Fruit fly (Drosophila melanogaster) whole organism, pupa: ENCODE data around the gene CG9932.

Experiments used
- CG10348 ChIP-seq: fragments of 200-800 bp; sonication (Bioruptor generic); IDR thresholded peaks from 2 replicates; pipeline ENCODE4 v1.3.6; 2022; ENCODE audit warnings: missing biosample characterization, missing genetic modification characterization
- CG12605 ChIP-seq: fragments of 200-800 bp; sonication (Bioruptor generic); IDR thresholded peaks from 2 replicates; pipeline ENCODE4 v1.3.6; 2022; ENCODE audit warnings: missing biosample characterization, missing genetic modification characterization
- CG13204 ChIP-seq: fragments of 200-800 bp; sonication (Bioruptor generic); optimal IDR thresholded peaks from 2 replicates; lab custom pipeline; 2018; ENCODE audit warnings: missing biosample characterization, mild to moderate bottlenecking, missing genetic modification characterization, moderate library complexity
- CG14655 ChIP-seq: fragments of 200-800 bp; sonication (Bioruptor generic); optimal IDR thresholded peaks from 3 replicates; lab custom pipeline; 2017; ENCODE audit warnings: mild to moderate bottlenecking, missing biosample characterization, missing genetic modification reagents, missing genetic modification characterization
- CG15710 ChIP-seq: fragments of 200-800 bp; sonication (Bioruptor generic); optimal IDR thresholded peaks from 2 replicates; lab custom pipeline; 2018; ENCODE audit warnings: missing biosample characterization, mild to moderate bottlenecking, missing genetic modification characterization, moderate library complexity
- CG17806 ChIP-seq: fragments of 200-800 bp; sonication (Bioruptor generic); optimal IDR thresholded peaks from 2 replicates; lab custom pipeline; 2018; ENCODE audit warnings: missing biosample characterization, mild to moderate bottlenecking, missing genetic modification characterization, moderate library complexity
- CG32121 ChIP-seq: fragments of 200-800 bp; sonication (Bioruptor generic); IDR thresholded peaks from 2 replicates; pipeline ENCODE4 v1.3.6; 2022; ENCODE audit warnings: missing biosample characterization, missing genetic modification characterization
- CG34367 ChIP-seq: fragments of 200-800 bp; sonication (Bioruptor generic); optimal IDR thresholded peaks from 2 replicates; lab custom pipeline; 2018; ENCODE audit warnings: missing biosample characterization, mild to moderate bottlenecking, missing genetic modification characterization
- CG4496 ChIP-seq: fragments of 200-800 bp; sonication (Bioruptor generic); IDR thresholded peaks from 3 replicates; pipeline ENCODE4 v1.3.6; 2022; ENCODE audit warnings: missing biosample characterization, missing genetic modification characterization
- CG8159 ChIP-seq: fragments of 200-800 bp; sonication (Bioruptor generic); optimal IDR thresholded peaks from 3 replicates; lab custom pipeline; 2018; ENCODE audit warnings: missing biosample characterization, mild to moderate bottlenecking, missing genetic modification characterization, moderate library complexity
- CG8301 ChIP-seq: fragments of 200-800 bp; sonication (Bioruptor generic); optimal IDR thresholded peaks from 2 replicates; lab custom pipeline; 2018; ENCODE audit warnings: missing biosample characterization, mild to moderate bottlenecking, missing genetic modification characterization
- CG9948 ChIP-seq: fragments of 200-800 bp; sonication (Bioruptor generic); optimal IDR thresholded peaks from 2 replicates; lab custom pipeline; 2018; ENCODE audit warnings: missing biosample characterization, mild to moderate bottlenecking, missing genetic modification characterization, moderate library complexity
- D1 ChIP-seq: fragments of 200-800 bp; sonication (Bioruptor generic); optimal IDR thresholded peaks from 2 replicates; lab custom pipeline; 2018; ENCODE audit warnings: missing biosample characterization, mild to moderate bottlenecking, missing genetic modification characterization, moderate library complexity
- EcR ChIP-seq: fragments of 200-800 bp; sonication (Bioruptor generic); optimal IDR thresholded peaks from 3 replicates; lab custom pipeline; 2019; ENCODE audit warnings: missing biosample characterization, missing genetic modification characterization, mild to moderate bottlenecking, moderate library complexity, missing genetic modification reagents
- Ets98B ChIP-seq: fragments of 200-800 bp; sonication (Bioruptor generic); IDR thresholded peaks from 2 replicates; pipeline ENCODE4 v1.3.6; 2022; ENCODE audit warnings: missing biosample characterization, missing genetic modification characterization
- Pif1A ChIP-seq: fragments of 200-800 bp; sonication (Bioruptor generic); optimal IDR thresholded peaks from 3 replicates; lab custom pipeline; 2016; ENCODE audit warnings: missing biosample characterization, missing genetic modification characterization
- Pif1B ChIP-seq: fragments of 200-800 bp; sonication (Bioruptor generic); optimal IDR thresholded peaks from 3 replicates; lab custom pipeline; 2016; ENCODE audit warnings: missing biosample characterization, missing genetic modification characterization
- Snoo ChIP-seq: fragments of 200-800 bp; sonication (Bioruptor generic); optimal IDR thresholded peaks from 3 replicates; lab custom pipeline; 2017; ENCODE audit warnings: missing biosample characterization, mild to moderate bottlenecking, missing genetic modification characterization, inconsistent platforms
- fd96Ca ChIP-seq: fragments of 200-800 bp; sonication (Bioruptor generic); IDR thresholded peaks from 3 replicates; pipeline ENCODE4 v1.3.6; 2022; ENCODE audit warnings: missing biosample characterization, missing genetic modification characterization
- gl ChIP-seq: fragments of 200-800 bp; sonication (Bioruptor generic); optimal IDR thresholded peaks from 2 replicates; lab custom pipeline; 2018; ENCODE audit warnings: missing biosample characterization, mild to moderate bottlenecking, missing genetic modification characterization
- rn ChIP-seq: fragments of 200-800 bp; sonication (Bioruptor generic); IDR thresholded peaks from 2 replicates; pipeline ENCODE4 v1.3.6; 2022; ENCODE audit warnings: missing biosample characterization, missing genetic modification characterization

The CG9932 gene

DNA sequence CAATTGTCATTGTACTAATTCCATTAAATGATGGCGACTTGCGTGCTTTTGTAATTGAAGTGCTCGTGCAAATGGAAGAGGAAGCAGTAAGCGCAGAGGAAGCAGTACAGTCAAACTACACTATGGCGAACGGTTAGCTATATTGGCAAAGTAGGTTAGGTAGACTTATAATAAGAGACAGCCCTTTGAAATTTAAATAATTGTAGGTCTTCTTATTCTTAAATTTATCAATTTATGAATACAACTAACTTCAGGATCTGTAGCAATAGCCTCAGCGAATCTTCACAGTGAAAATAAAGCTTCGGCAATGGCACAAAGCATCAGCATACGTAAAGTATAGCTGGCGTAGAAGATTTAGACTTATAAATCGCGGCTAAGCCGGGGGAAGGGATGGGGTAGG is 14.4 kb upstream of the CG9932 start:
- TF ChIP-seq fd96Ca (GFP tag; lab: Robert Waterston, UW) (peak; percentile 16; the same call in 1 of the 3 replicates), Ets98B (peak; percentile 38; the same call in 1 of the 2 replicates), CG4496 (peak; percentile 35; the same call in 1 of the 3 replicates), CG32121 (GFP tag; lab: Robert Waterston, UW) (peak; percentile 18; the same call in 1 of the 2 replicates), rn (0 out of 2 replicates have a peak, but pooled peaks have one; percentile 11), CG14655 (GFP tag; lab: Kevin White, UChicago) (no peak)

- TF ChIP-seq rn = no peak
- TF ChIP-seq CG4496 = peak; percentile 42; the same call in 1 of the 3 replicates
- TF ChIP-seq CG32121 (GFP tag; lab: Robert Waterston, UW) = 0 out of 2 replicates have a peak, but pooled peaks have one; percentile 25
- peak; percentile 22 for TF ChIP-seq CG14655 (GFP tag; lab: Kevin White, UChicago)
- TF ChIP-seq CG10348 (GFP tag; lab: Robert Waterston, UW) = no peak
- TF ChIP-seq CG34367 (tag; lab: Kevin White, UChicago) = no peak
- no peak for TF ChIP-seq gl (tag; lab: Kevin White, UChicago)
- TF ChIP-seq Ets98B = peak; percentile 25; the same call in 1 of the 2 replicates
- peak; percentile 29 for TF ChIP-seq Pif1A (GFP tag; lab: Kevin White, UChicago)
- TF ChIP-seq EcR (GFP tag; lab: Kevin White, UChicago) = no peak
- TF ChIP-seq CG12605 (GFP tag; lab: Robert Waterston, UW) = no peak
- peak; percentile 58; the same call in 1 of the 3 replicates for TF ChIP-seq fd96Ca (GFP tag; lab: Robert Waterston, UW)
- TF ChIP-seq CG13204 = no peak
Measured at dm6 chr2L:13073797-13074196, 13.9 kb upstream of the CG9932 start.

- TF ChIP-seq CG9948 (tag; lab: Kevin White, UChicago) (peak; percentile 46), CG8159 (peak; percentile 63), rn (no peak), Pif1B (peak; percentile 26), CG34367 (tag; lab: Kevin White, UChicago) (peak; percentile 26), EcR (GFP tag; lab: Kevin White, UChicago) (no peak), CG8301 (tag; lab: Kevin White, UChicago) (peak; percentile 39), CG32121 (GFP tag; lab: Robert Waterston, UW) (no peak), CG4496 (0 out of 3 replicates have a peak, but pooled peaks have one; percentile 45), CG17806 (tag; lab: Kevin White, UChicago) (peak; percentile 35), CG13204 (no peak), CG14655 (GFP tag; lab: Kevin White, UChicago) (peak; percentile 58), Snoo (tag; lab: Kevin White, UChicago) (peak; percentile 6), CG15710 (tag; lab: Kevin White, UChicago) (peak; percentile 21), Pif1A (GFP tag; lab: Kevin White, UChicago) (peak; percentile 51), gl (tag; lab: Kevin White, UChicago) (no peak)
Measured at dm6 chr2L:13072747-13073355, 12.9 kb upstream of the CG9932 start.

dm6 chr2L:13071290-13071689 is 11.3 kb upstream of the CG9932 start:
- TF ChIP-seq D1 (tag; lab: Kevin White, UChicago) (no peak), gl (tag; lab: Kevin White, UChicago) (no peak), CG17806 (tag; lab: Kevin White, UChicago) (peak; percentile 43), CG13204 (no peak), CG8159 (peak; percentile 59), Pif1A (GFP tag; lab: Kevin White, UChicago) (peak; percentile 33), CG9948 (tag; lab: Kevin White, UChicago) (peak; percentile 65), CG8301 (tag; lab: Kevin White, UChicago) (peak; percentile 52), CG34367 (tag; lab: Kevin White, UChicago) (peak; percentile 7), CG15710 (tag; lab: Kevin White, UChicago) (peak; percentile 61), CG14655 (GFP tag; lab: Kevin White, UChicago) (peak; percentile 69), CG4496 (no peak)

DNA sequence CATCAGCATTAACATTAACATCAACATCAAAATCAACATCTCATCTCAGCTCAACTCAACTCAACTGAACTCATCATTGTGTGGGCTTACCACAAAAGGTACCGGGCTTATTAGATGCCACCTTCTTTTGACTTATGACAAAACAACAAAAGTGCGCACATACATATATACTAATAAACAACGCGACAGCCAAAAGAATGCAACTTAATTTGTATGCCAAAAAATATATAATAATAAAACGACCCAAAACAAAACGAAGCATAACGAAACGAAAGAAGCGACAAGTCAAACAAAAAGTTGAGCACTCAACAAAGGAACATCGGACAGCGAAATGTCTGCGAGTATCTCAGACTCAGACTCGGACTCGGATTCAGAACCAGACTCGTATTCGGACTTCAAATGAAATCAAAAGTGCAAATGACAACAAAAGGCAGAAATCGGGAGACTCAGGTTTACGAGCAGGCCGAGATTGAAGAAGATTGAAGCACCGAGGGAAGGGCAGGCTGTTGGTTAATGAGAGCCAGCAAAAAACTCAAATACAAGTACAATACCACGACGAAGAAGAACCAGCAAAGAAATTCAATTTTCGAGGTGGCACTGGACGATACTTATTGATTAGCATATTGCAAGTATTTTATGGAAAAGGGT is 9.8 kb upstream of the CG9932 start:
- TF ChIP-seq Snoo (tag; lab: Kevin White, UChicago) (peak; percentile 14), Ets98B (no peak), fd96Ca (GFP tag; lab: Robert Waterston, UW) (no peak)

dm6 chr2L:13068533-13069398 is 8.8 kb upstream of the CG9932 start:
- TF ChIP-seq Ets98B (no peak), CG34367 (tag; lab: Kevin White, UChicago) (no peak), CG8301 (tag; lab: Kevin White, UChicago) (peak; percentile 31), CG8159 (no peak), CG13204 (no peak), Pif1A (GFP tag; lab: Kevin White, UChicago) (peak; percentile 1), rn (no peak), fd96Ca (GFP tag; lab: Robert Waterston, UW) (no peak), Snoo (tag; lab: Kevin White, UChicago) (no peak), CG15710 (tag; lab: Kevin White, UChicago) (no peak), CG4496 (no peak), CG14655 (GFP tag; lab: Kevin White, UChicago) (peak; percentile 43), CG9948 (tag; lab: Kevin White, UChicago) (peak; percentile 2)
